Fruit fly (Drosophila melanogaster) whole organism, wandering third instar larva: Measurements from ENCODE around the gene CG44385.

Source experiments
- Abd-B ChIP-seq: fragments of >200 bp; optimal IDR thresholded peaks from 2 replicates; lab custom pipeline; 2017; ENCODE audit warnings: missing biosample characterization, missing genetic modification characterization
- CG32264 ChIP-seq: fragments of 200-800 bp; sonication (Bioruptor generic); optimal IDR thresholded peaks from 2 replicates; lab custom pipeline; 2016; ENCODE audit warnings: missing biosample characterization, missing genetic modification characterization
- CrebA ChIP-seq: fragments of 200-800 bp; sonication (Bioruptor generic); optimal IDR thresholded peaks from 2 replicates; lab custom pipeline; 2016; ENCODE audit warnings: missing biosample characterization, mild to moderate bottlenecking, missing genetic modification characterization, borderline replicate concordance
- Dfd ChIP-seq: fragments of >200 bp; optimal IDR thresholded peaks from 2 replicates; lab custom pipeline; 2017; ENCODE audit warnings: missing biosample characterization, missing genetic modification characterization
- Dif ChIP-seq: fragments of 200-275, 200-300 bp; sonication (Bioruptor generic); optimal IDR thresholded peaks from 2 replicates; lab custom pipeline; 2018; ENCODE audit warnings: missing biosample characterization, missing genetic modification characterization; ENCODE audit not compliant: partially characterized antibody
- HLH106 ChIP-seq: fragments of 200-800 bp; optimal IDR thresholded peaks from 3 replicates; lab custom pipeline; 2019; ENCODE audit warnings: missing biosample characterization, mild to moderate bottlenecking, missing genetic modification characterization, moderate library complexity
- Hnf4 ChIP-seq: fragments of 200-800 bp; sonication (Bioruptor generic); optimal IDR thresholded peaks from 2 replicates; lab custom pipeline; 2016; ENCODE audit warnings: missing biosample characterization, mild to moderate bottlenecking, missing genetic modification characterization
- Hr78 ChIP-seq: fragments of >200 bp; optimal IDR thresholded peaks from 2 replicates; lab custom pipeline; 2017; ENCODE audit warnings: missing biosample characterization, missing genetic modification characterization
- Hr83 ChIP-seq: fragments of 200-300 bp; sonication (Bioruptor generic); optimal IDR thresholded peaks from 2 replicates; lab custom pipeline; 2016; ENCODE audit warnings: missing biosample characterization, mild to moderate bottlenecking, missing genetic modification characterization, moderate library complexity; ENCODE audit not compliant: poor library complexity, severe bottlenecking
- Jra ChIP-seq: sonication (Bioruptor generic); optimal IDR thresholded peaks from 2 replicates; lab custom pipeline; 2016; ENCODE audit warnings: missing biosample characterization, missing genetic modification characterization
- Mio ChIP-seq: sonication (Bioruptor generic); optimal IDR thresholded peaks from 2 replicates; lab custom pipeline; 2016; ENCODE audit warnings: missing biosample characterization, missing genetic modification characterization
- Myc ChIP-seq: fragments of >200 bp; optimal IDR thresholded peaks from 2 replicates; lab custom pipeline; 2017
- N ChIP-seq: fragments of >200 bp; optimal IDR thresholded peaks from 2 replicates; lab custom pipeline; 2018; ENCODE audit warnings: missing biosample characterization, missing external identifiers, missing genetic modification characterization
- OdsH ChIP-seq: fragments of 200-800 bp; sonication (Bioruptor generic); optimal IDR thresholded peaks from 2 replicates; lab custom pipeline; 2016; ENCODE audit warnings: missing biosample characterization, mild to moderate bottlenecking, missing genetic modification characterization
- Rel ChIP-seq, 2 experiments: fragments of 200-800 bp; sonication (Bioruptor generic) in 1 of 2; optimal IDR thresholded peaks; 2 replicates in 1 of 2; 3 replicates in 1 of 2; lab custom pipeline; 2016 to 2019; ENCODE audit warnings: mild to moderate bottlenecking in 2 of 2, missing biosample characterization in 2 of 2, missing genetic modification characterization in 2 of 2, moderate library complexity in 1 of 2
- Sp1 ChIP-seq: fragments of 200-800 bp; sonication (Bioruptor generic); optimal IDR thresholded peaks from 3 replicates; lab custom pipeline; 2019; ENCODE audit warnings: missing biosample characterization, mild to moderate bottlenecking, missing genetic modification characterization, moderate library complexity
- Vsx2 ChIP-seq: fragments of 200-300, 225-300 bp; sonication (Bioruptor generic); optimal IDR thresholded peaks from 2 replicates; lab custom pipeline; 2018; ENCODE audit warnings: missing biosample characterization, missing genetic modification characterization; ENCODE audit not compliant: partially characterized antibody
- br ChIP-seq: fragments of 200-800 bp; sonication (Bioruptor generic); optimal IDR thresholded peaks from 2 replicates; lab custom pipeline; 2016; ENCODE audit warnings: missing biosample characterization, missing genetic modification characterization
- brk ChIP-seq: fragments of 200-800 bp; sonication (Bioruptor generic); optimal IDR thresholded peaks from 2 replicates; lab custom pipeline; 2016; ENCODE audit warnings: missing biosample characterization, mild to moderate bottlenecking, missing genetic modification characterization
- dl ChIP-seq, 2 experiments: fragments of 175-275, 200-275 bp in 1 of 2; fragments of 200-275 bp in 1 of 2; sonication (Bioruptor generic); optimal IDR thresholded peaks; lab custom pipeline; 2018; ENCODE audit warnings: mild to moderate bottlenecking in 2 of 2, missing biosample characterization in 2 of 2, missing genetic modification characterization in 2 of 2, moderate library complexity in 2 of 2; ENCODE audit not compliant: partially characterized antibody in 2 of 2, insufficient read depth in 1 of 2
- dmrt93B ChIP-seq: fragments of 200-800 bp; sonication (Bioruptor generic); optimal IDR thresholded peaks from 2 replicates; lab custom pipeline; 2018; ENCODE audit warnings: missing biosample characterization, mild to moderate bottlenecking, missing genetic modification characterization
- dsf ChIP-seq: sonication (Bioruptor generic); optimal IDR thresholded peaks from 2 replicates; lab custom pipeline; 2016; ENCODE audit warnings: missing biosample characterization, missing genetic modification characterization, borderline replicate concordance
- ey ChIP-seq: fragments of 200-800 bp; sonication (Bioruptor generic); optimal IDR thresholded peaks from 2 replicates; lab custom pipeline; 2016; ENCODE audit warnings: missing biosample characterization, missing genetic modification characterization
- foxo ChIP-seq, 2 experiments: fragments of 200-800 bp; sonication (Bioruptor generic); optimal IDR thresholded peaks; 2 replicates in 1 of 2; 3 replicates in 1 of 2; lab custom pipeline; 2016 to 2017; ENCODE audit warnings: missing biosample characterization in 2 of 2, missing genetic modification characterization in 2 of 2
- fru ChIP-seq: fragments of 200-800 bp; sonication (Bioruptor generic); optimal IDR thresholded peaks from 3 replicates; lab custom pipeline; 2016; ENCODE audit warnings: missing biosample characterization, mild to moderate bottlenecking, missing genetic modification characterization
- h ChIP-seq: fragments of 200-800 bp; sonication (Bioruptor generic); optimal IDR thresholded peaks from 3 replicates; lab custom pipeline; 2016; ENCODE audit warnings: missing biosample characterization, mild to moderate bottlenecking, missing genetic modification characterization
- jim ChIP-seq: fragments of 175-275, 200-325 bp; sonication (Bioruptor generic); optimal IDR thresholded peaks from 2 replicates; lab custom pipeline; 2016; ENCODE audit warnings: missing biosample characterization, mild to moderate bottlenecking, missing genetic modification characterization
- lola ChIP-seq: fragments of >200 bp; optimal IDR thresholded peaks from 2 replicates; lab custom pipeline; 2017; ENCODE audit warnings: missing biosample characterization, missing genetic modification characterization
- rgr ChIP-seq: fragments of 200-800 bp; sonication (Bioruptor generic); optimal IDR thresholded peaks from 3 replicates; lab custom pipeline; 2016; ENCODE audit warnings: missing biosample characterization, mild to moderate bottlenecking, missing genetic modification characterization
- sage ChIP-seq: fragments of 200-800 bp; sonication (Bioruptor generic); optimal IDR thresholded peaks from 2 replicates; lab custom pipeline; 2016; ENCODE audit warnings: missing biosample characterization, mild to moderate bottlenecking, missing genetic modification characterization
- sv ChIP-seq: fragments of 200-800 bp; sonication (Bioruptor generic); optimal IDR thresholded peaks from 3 replicates; lab custom pipeline; 2016; ENCODE audit warnings: missing biosample characterization, missing genetic modification characterization
- usp ChIP-seq: fragments of >200 bp; optimal IDR thresholded peaks from 2 replicates; lab custom pipeline; 2017; ENCODE audit warnings: missing biosample characterization, missing genetic modification characterization
- woc ChIP-seq: sonication (Bioruptor generic); optimal IDR thresholded peaks from 2 replicates; lab custom pipeline; 2016; ENCODE audit warnings: missing biosample characterization, mild to moderate bottlenecking, missing genetic modification characterization

CG44385 gene

dm6 chrX:11153413-11153812 is 21.2 kb upstream of the CG44385 start:
- no peak for TF ChIP-seq Vsx2
- TF ChIP-seq sage (GFP tag; lab: Kevin White, UChicago), result peak; percentile 23

- TF ChIP-seq foxo (GFP tag; optimal IDR thresholded peaks at IDR 0.05; lab: Kevin White, UChicago), result peak in 1 of 2 experiments; percentile 7
- TF ChIP-seq Dif (GFP tag; lab: Kevin White, UChicago), result no peak
- TF ChIP-seq br, result peak; percentile 18
- peak; percentile 4 for TF ChIP-seq sage (GFP tag; lab: Kevin White, UChicago)
- no peak for TF ChIP-seq N
- TF ChIP-seq dsf, result no peak
- no peak for TF ChIP-seq CG32264 (GFP tag; lab: Kevin White, UChicago)
- no peak for TF ChIP-seq Jra (GFP tag; lab: Kevin White, UChicago)
- TF ChIP-seq ey (GFP tag; lab: Kevin White, UChicago), result peak; percentile 33
- TF ChIP-seq CrebA (GFP tag; lab: Kevin White, UChicago), result no peak
- no peak for TF ChIP-seq Dfd (GFP tag; lab: Kevin White, UChicago)
- TF ChIP-seq rgr, result peak; percentile 26
- peak; percentile 40 for TF ChIP-seq h (GFP tag; lab: Kevin White, UChicago)
- no peak for TF ChIP-seq jim (GFP tag; lab: Kevin White, UChicago)
- peak; percentile 45 for TF ChIP-seq woc (GFP tag; lab: Kevin White, UChicago)
- TF ChIP-seq lola (GFP tag; lab: Kevin White, UChicago), result no peak
- TF ChIP-seq dl (GFP tag; optimal IDR thresholded peaks at IDR 0.05; lab: Kevin White, UChicago; ENCODE audit: insufficient read depth in 1 of 2, partially characterized antibody in 2 of 2), result no peak
- TF ChIP-seq OdsH, result no peak
- TF ChIP-seq Hnf4 (GFP tag; lab: Kevin White, UChicago), result peak; percentile 18
- no peak for TF ChIP-seq sv (GFP tag; lab: Kevin White, UChicago)
- no peak for TF ChIP-seq usp (GFP tag; lab: Kevin White, UChicago)
- TF ChIP-seq Hr78 (GFP tag; lab: Kevin White, UChicago), result no peak
- TF ChIP-seq Abd-B (GFP tag; lab: Kevin White, UChicago), result no peak
- TF ChIP-seq Hr83 (GFP tag; lab: Kevin White, UChicago), result peak; percentile 8
- TF ChIP-seq Myc (lab: Kevin White, UChicago), result no peak
- peak; percentile 5 for TF ChIP-seq Sp1 (GFP tag; lab: Kevin White, UChicago)
- no peak for TF ChIP-seq Rel (GFP tag; optimal IDR thresholded peaks at IDR 0.05; lab: Kevin White, UChicago)
- TF ChIP-seq Rel (tag; optimal IDR thresholded peaks at IDR 0.05; lab: Kevin White, UChicago), result no peak
- peak; percentile 10 for TF ChIP-seq fru (GFP tag; lab: Kevin White, UChicago)
- no peak for TF ChIP-seq brk (GFP tag; lab: Kevin White, UChicago)
- TF ChIP-seq HLH106 (tag; lab: Kevin White, UChicago), result no peak
Observed at dm6 chrX:11149201-11149600, 17.0 kb upstream of the CG44385 start, which contains the start of gene Lint-1. Lint-1 (plus strand) TSS chrX:11149323.

- peak; percentile 17 for TF ChIP-seq HLH106 (tag; lab: Kevin White, UChicago)
- peak; percentile 69 for TF ChIP-seq N
- no peak for TF ChIP-seq dsf
Observed at dm6 chrX:11148272-11148835, 16.1 kb upstream of the CG44385 start, which contains the start of gene Ran. Ran (minus strand) TSS chrX:11148716.

dm6 chrX:11147553-11148067 is 15.4 kb upstream of the CG44385 start:
- TF ChIP-seq lola (GFP tag; lab: Kevin White, UChicago), result no peak
- TF ChIP-seq Vsx2, result no peak
- TF ChIP-seq Mio, result no peak
- peak; percentile 27 for TF ChIP-seq N
- no peak for TF ChIP-seq HLH106 (tag; lab: Kevin White, UChicago)
- no peak for TF ChIP-seq sv (GFP tag; lab: Kevin White, UChicago)
- TF ChIP-seq dmrt93B (GFP tag; lab: Kevin White, UChicago), result no peak
- TF ChIP-seq br, result peak; percentile 15
- TF ChIP-seq h (GFP tag; lab: Kevin White, UChicago), result peak; percentile 4
- TF ChIP-seq, all 38 proteins: peak for 3
